Worm (Caenorhabditis elegans): ENCODE measurements around the gene gst-22.

The gst-22 gene

DNA sequence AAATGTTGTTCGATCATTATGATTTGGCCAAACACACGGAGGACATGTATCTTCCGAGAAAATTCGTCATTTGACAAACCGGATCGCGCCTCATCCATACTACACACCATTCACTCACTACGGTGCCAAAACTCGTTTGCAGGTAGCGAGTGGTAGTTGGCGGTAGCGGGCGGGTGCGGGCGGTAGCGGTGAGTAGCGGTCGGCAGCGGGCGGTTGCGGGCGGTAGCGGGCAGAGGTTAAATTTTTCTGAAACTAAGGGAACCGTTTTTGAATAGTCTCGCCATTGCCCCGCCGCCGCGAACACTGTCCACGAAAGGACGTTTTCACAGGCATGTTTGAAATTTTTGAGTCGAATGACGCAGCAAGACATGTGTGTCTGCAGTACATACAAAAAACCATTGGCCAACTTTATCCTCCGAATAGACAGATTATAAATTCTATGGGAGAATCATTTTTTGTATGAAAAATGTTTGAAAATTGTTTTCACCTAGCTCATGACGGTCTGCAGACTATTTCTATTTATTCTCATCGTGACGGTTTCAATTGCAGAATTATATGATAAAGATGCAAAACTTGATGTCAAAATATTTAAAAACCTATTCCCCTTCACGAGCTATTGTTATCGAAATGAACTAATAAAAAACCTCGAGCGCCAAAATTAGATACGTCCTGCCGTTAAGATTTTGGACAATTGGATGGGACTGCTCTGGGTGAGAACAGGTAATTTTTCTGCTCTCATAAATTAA is 21.7 kb downstream of the gst-22 start, which contains the start of gene F11A5.16:
TSS of gene F11A5.16 (plus strand) at position 696 of the 746 bp plus-strand sequence.
- TF ChIP-seq zfh-2 (GFP tag; conservative IDR thresholded peaks at IDR 0.05) (peak; percentile 76), sptf-2 (GFP tag; optimal IDR thresholded peaks at IDR 0.05) (no peak), tbp1 (GFP tag; optimal IDR thresholded peaks at IDR 0.05) (no peak)

DNA sequence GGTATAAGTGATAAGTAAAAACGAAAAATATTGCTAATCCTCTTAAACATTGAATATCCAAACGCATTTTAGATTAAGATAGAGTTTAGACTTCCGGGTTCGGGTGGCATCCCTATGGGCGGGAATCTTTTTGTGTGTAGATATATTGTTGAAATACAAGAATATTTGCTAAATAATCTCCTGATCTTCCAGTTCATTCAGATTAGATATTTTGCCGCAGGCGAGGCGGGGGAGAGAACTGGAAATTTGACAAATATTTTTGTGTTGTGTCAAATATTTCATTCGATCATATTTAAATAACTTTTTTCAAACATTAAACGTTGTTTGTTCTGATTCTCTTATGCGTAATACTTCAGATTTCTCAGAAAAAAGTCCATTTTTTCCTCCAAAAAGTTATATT is 22.2 kb downstream of the gst-22 start, which contains the start of gene oac-15:
TSS of gene oac-15 (minus strand) at position 101 of the 400 bp plus-strand sequence.
- TF ChIP-seq dpff-1 (tag; optimal IDR thresholded peaks at IDR 0.05) (no peak), madf-3 (GFP tag; IDR thresholded peaks at IDR 0.05) (no peak), mcd-1 (GFP tag; IDR thresholded peaks at IDR 0.05) (no peak), ZK185.1 (tag; optimal IDR thresholded peaks at IDR 0.05; ENCODE audit: poor library complexity, severe bottlenecking) (no peak), pbrm-1 (GFP tag; IDR thresholded peaks at IDR 0.05) (no peak), nhr-90 (tag; optimal IDR thresholded peaks at IDR 0.05) (no peak), attf-3 (GFP tag; conservative IDR thresholded peaks at IDR 0.05) (no peak), snpc-1.3 (tag; optimal IDR thresholded peaks at IDR 0.05; ENCODE audit: insufficient read depth) (no peak), C17E4.6 (GFP tag; IDR thresholded peaks at IDR 0.05) (no peak), lin-26 (GFP tag; IDR thresholded peaks at IDR 0.05) (no peak), ets-4 (GFP tag; optimal IDR thresholded peaks at IDR 0.05) (no peak), egrh-3 (GFP tag; IDR thresholded peaks at IDR 0.05) (no peak), Y95B8A.8 (GFP tag; IDR thresholded peaks at IDR 0.05) (no peak), ztf-22 (GFP tag; optimal IDR thresholded peaks at IDR 0.05) (no peak), zim-3 (tag; optimal IDR thresholded peaks at IDR 0.05) (no peak)

DNA sequence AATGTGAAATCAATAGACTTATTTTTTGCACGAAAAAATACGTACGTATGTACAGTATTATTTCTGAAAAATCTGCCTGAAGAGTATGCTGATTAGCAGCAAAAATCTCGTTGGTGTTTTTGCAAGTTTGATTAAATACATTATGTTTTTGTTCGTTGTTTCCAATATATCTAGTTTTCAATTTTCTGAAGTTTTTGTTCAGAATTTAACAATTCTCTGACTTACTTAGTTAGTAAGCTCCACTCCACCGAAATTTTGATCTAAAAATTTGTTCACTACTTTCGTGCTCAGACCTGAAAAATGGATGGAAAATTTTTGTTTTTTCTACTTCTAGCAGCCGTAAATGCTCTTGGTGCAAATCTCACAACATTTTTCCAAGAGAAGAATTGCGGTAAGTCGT is 27.2 kb downstream of the gst-22 start, which contains the start of gene irld-26:
TSS of gene irld-26 (plus strand) at position 301 of the 400 bp plus-strand sequence.
- TF ChIP-seq T26A5.8 (tag; optimal IDR thresholded peaks at IDR 0.05): no peak

DNA sequence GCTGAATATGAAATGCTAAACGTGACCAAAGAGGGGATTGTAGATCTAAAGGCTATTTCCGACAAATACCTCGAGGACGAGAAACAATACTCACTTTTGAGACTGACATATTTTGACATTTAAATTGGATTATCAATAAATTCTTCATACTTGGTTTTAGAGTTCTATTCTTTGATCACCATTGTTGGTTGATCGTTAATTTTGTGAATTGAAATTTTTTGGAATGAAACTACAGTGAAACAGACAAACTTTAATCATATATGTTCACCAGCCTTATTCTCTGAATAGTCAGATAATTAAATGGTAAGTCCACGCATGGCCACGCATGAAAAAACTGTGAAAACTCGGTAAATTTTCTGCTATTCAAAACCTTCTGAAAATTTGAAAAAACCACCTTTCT is 29.5 kb downstream of the gst-22 start, which contains the start of gene F11A5.18:
TSS of gene F11A5.18 (plus strand) at position 301 of the 400 bp plus-strand sequence.
- TF ChIP-seq F37B4.10 (GFP tag; IDR thresholded peaks at IDR 0.05): no peak
- TF ChIP-seq snpc-1.3 (tag; optimal IDR thresholded peaks at IDR 0.05; ENCODE audit: insufficient read depth): no peak
- TF ChIP-seq C06A6.2 (GFP tag; conservative IDR thresholded peaks at IDR 0.05): no peak
- TF ChIP-seq sea-2 (GFP tag; IDR thresholded peaks at IDR 0.05): no peak
- TF ChIP-seq cebp-1 (GFP tag; IDR thresholded peaks at IDR 0.05): no peak
- TF ChIP-seq cebp-1 (tag; optimal IDR thresholded peaks at IDR 0.05): no peak
- no peak for TF ChIP-seq snpc-4 (GFP tag; optimal IDR thresholded peaks at IDR 0.05)
- no peak for TF ChIP-seq snpc-4 (tag; optimal IDR thresholded peaks at IDR 0.05)
- TF ChIP-seq rpc-1 (optimal IDR thresholded peaks at IDR 0.05): no peak
- no peak for TF ChIP-seq rpc-1 (tag; optimal IDR thresholded peaks at IDR 0.05)
- TF ChIP-seq egl-44 (GFP tag; IDR thresholded peaks at IDR 0.05): no peak
- TF ChIP-seq nfya-2 (GFP tag; IDR thresholded peaks at IDR 0.05): no peak
- TF ChIP-seq hmg-1.2 (GFP tag; IDR thresholded peaks at IDR 0.05): no peak
- no peak for TF ChIP-seq snpc-1.1 (tag; optimal IDR thresholded peaks at IDR 0.05; ENCODE audit: insufficient read depth)
- no peak for TF ChIP-seq F52B5.7 (tag; optimal IDR thresholded peaks at IDR 0.05)
- no peak for TF ChIP-seq tlf-1 (GFP tag; optimal IDR thresholded peaks at IDR 0.05)
- no peak for TF ChIP-seq Y95B8A.8 (GFP tag; IDR thresholded peaks at IDR 0.05)
- TF ChIP-seq lin-35 (GFP tag; optimal IDR thresholded peaks at IDR 0.05): no peak
- TF ChIP-seq mel-28 (tag; optimal IDR thresholded peaks at IDR 0.05; ENCODE audit: borderline replicate concordance): no peak
- TF ChIP-seq F57C9.4 (tag; optimal IDR thresholded peaks at IDR 0.05): no peak
- TF ChIP-seq pha-4 (tag; optimal IDR thresholded peaks at IDR 0.05): no peak
- no peak for TF ChIP-seq attf-5 (GFP tag; optimal IDR thresholded peaks at IDR 0.05)
- TF ChIP-seq xnd-1 (tag; optimal IDR thresholded peaks at IDR 0.05): no peak

Measured in whole organism, young adult.